Fruit fly (Drosophila melanogaster): ENCODE data around the gene Pp2A-29B.

Pp2A-29B gene

DNA sequence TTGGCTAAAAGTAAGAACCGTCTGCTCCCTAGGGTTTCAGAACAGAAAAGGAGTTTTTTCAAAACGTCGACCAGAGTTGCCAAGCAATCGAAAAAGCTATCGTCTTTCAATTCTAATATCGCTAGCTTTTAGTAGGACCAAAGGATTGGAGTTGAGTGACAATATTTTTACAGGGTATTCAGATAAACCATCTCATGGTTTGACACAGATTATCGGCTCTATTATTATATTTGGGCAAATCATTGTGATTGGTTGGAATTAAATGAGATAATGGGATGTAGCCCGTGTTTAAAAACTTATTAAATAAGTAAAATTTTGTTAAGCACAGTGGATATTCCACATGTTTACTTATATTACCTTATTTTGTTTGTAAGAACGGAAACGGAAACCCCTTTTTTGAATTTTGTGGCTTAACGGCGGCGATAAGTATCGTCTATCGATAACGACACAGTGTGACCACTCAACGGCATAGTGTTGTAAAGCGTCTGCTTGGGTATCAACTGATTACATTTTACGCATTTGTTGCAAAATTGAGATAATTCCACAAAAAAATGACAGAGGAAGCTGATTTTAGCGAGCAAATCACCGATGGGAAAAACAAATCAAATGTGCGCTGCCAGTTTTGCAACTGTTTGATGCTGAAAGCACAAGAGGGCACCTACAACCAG is 45.8 kb upstream of the Pp2A-29B start, which contains the start of the genes mtsh and strat (continued):
- TF ChIP-seq CG6854 (GFP tag; optimal IDR thresholded peaks at IDR 0.05): peak; percentile 57
- peak; percentile 58 for TF ChIP-seq cyc (GFP tag; optimal IDR thresholded peaks at IDR 0.05)
- peak; percentile 41 for TF ChIP-seq fkh (GFP tag; optimal IDR thresholded peaks at IDR 0.05)
- TF ChIP-seq CG10631 (GFP tag; optimal IDR thresholded peaks at IDR 0.05): peak; percentile 3
- peak; percentile 65 for TF ChIP-seq topi (GFP tag; optimal IDR thresholded peaks at IDR 0.05)
- TF ChIP-seq svp (GFP tag): no peak
- TF ChIP-seq Blimp-1 (GFP tag; optimal IDR thresholded peaks at IDR 0.05): peak; percentile 22
- peak; percentile 2 for TF ChIP-seq CG3032 (tag; optimal IDR thresholded peaks at IDR 0.05)
- no peak for TF ChIP-seq vri (GFP tag; optimal IDR thresholded peaks at IDR 0.05)
- no peak for TF ChIP-seq fd59A (GFP tag; optimal IDR thresholded peaks at IDR 0.05)
- TF ChIP-seq Ets96B (tag; optimal IDR thresholded peaks at IDR 0.05): no peak

DNA sequence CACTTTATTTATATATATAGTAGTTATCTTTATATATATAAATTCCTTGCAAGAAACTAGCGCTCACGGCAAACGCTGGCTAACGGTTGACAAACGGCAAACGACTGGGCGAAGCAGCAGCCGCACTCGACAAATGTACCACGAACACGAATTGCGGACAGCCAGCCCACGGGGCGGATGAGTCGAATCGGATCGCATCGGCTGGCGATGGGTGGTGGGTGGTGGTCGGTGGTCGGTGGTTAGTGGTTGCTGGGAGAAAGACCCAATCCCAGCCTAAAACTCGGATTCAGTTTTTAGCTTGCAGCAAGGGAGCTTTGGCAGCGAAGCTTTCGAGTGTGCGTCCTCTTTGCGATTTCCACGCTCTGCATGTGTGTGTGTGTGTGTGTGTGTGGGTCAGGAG is 40.7 kb upstream of the Pp2A-29B start, which contains the start of gene CG7781:
Gene CG7781, minus strand, starts transcription at position 260 of the 400 bp plus-strand sequence.
- TF ChIP-seq net (GFP tag; optimal IDR thresholded peaks at IDR 0.05): no peak
- 0 out of 3 replicates have a peak, but pooled peaks have one; percentile 13 for TF ChIP-seq CG8119 (GFP tag; IDR thresholded peaks at IDR 0.05)
- TF ChIP-seq CG9139 (GFP tag; optimal IDR thresholded peaks at IDR 0.05): no peak
- TF ChIP-seq eg (GFP tag; IDR thresholded peaks at IDR 0.05): 0 out of 3 replicates have a peak, but pooled peaks have one; percentile 13
- TF ChIP-seq CG15336 (GFP tag; IDR thresholded peaks at IDR 0.05): peak; percentile 37; the same call in 1 of the 2 replicates
- no peak for TF ChIP-seq Sox15 (GFP tag; optimal IDR thresholded peaks at IDR 0.05)

dm6 chr2L:8326414-8327271 is 39.2 kb upstream of the Pp2A-29B start:
- no peak for TF ChIP-seq CG6808 (GFP tag; optimal IDR thresholded peaks at IDR 0.05)
- peak; percentile 22 for TF ChIP-seq CG6792 (GFP tag; optimal IDR thresholded peaks at IDR 0.05)
- TF ChIP-seq topi (GFP tag; optimal IDR thresholded peaks at IDR 0.05): peak; percentile 27
- peak; percentile 35 for TF ChIP-seq cyc (GFP tag; optimal IDR thresholded peaks at IDR 0.05)
- TF ChIP-seq Ets21C (GFP tag; optimal IDR thresholded peaks at IDR 0.05): no peak
- TF ChIP-seq Met (GFP tag; optimal IDR thresholded peaks at IDR 0.05): peak; percentile 44
- peak; percentile 19 for TF ChIP-seq fkh (GFP tag; optimal IDR thresholded peaks at IDR 0.05)
- peak; percentile 41 for TF ChIP-seq CG34406 (GFP tag; optimal IDR thresholded peaks at IDR 0.05)
- TF ChIP-seq CG31627 (GFP tag; optimal IDR thresholded peaks at IDR 0.05): peak; percentile 6
- TF ChIP-seq CG8119 (GFP tag; IDR thresholded peaks at IDR 0.05): peak; percentile 59
- TF ChIP-seq CG4318 (GFP tag; optimal IDR thresholded peaks at IDR 0.05): peak; percentile 11
- peak; percentile 36 for TF ChIP-seq OdsH (GFP tag; optimal IDR thresholded peaks at IDR 0.05)
- peak; percentile 4 for TF ChIP-seq dsx (GFP tag; optimal IDR thresholded peaks at IDR 0.05; ENCODE audit: poor library complexity, severe bottlenecking)
- TF ChIP-seq ss (GFP tag; optimal IDR thresholded peaks at IDR 0.05): no peak
- peak; percentile 16 for TF ChIP-seq Hr39 (GFP tag; optimal IDR thresholded peaks at IDR 0.05)
- TF ChIP-seq Eip78C (GFP tag): peak; percentile 80
- peak; percentile 58 for TF ChIP-seq esn (GFP tag; optimal IDR thresholded peaks at IDR 0.05)
- peak; percentile 62; the same call in 1 of the 2 replicates for TF ChIP-seq CG15336 (GFP tag; IDR thresholded peaks at IDR 0.05)
- TF ChIP-seq Smox (GFP tag; optimal IDR thresholded peaks at IDR 0.05): peak; percentile 11
- peak; percentile 31 for TF ChIP-seq Sox102F (GFP tag; optimal IDR thresholded peaks at IDR 0.05)
- peak; percentile 30 for TF ChIP-seq lz (GFP tag; optimal IDR thresholded peaks at IDR 0.05)
- no peak for TF ChIP-seq CG6163 (GFP tag; IDR thresholded peaks at IDR 0.05)
- peak; percentile 46 for TF ChIP-seq CG32006 (GFP tag; optimal IDR thresholded peaks at IDR 0.05)
- TF ChIP-seq eg (GFP tag; IDR thresholded peaks at IDR 0.05): peak; percentile 70; the same call in 1 of the 3 replicates
- TF ChIP-seq CG8632 (GFP tag; optimal IDR thresholded peaks at IDR 0.05): peak; percentile 28
- TF ChIP-seq vri (GFP tag; optimal IDR thresholded peaks at IDR 0.05): peak; percentile 3
- no peak for TF ChIP-seq Eip75B (GFP tag; optimal IDR thresholded peaks at IDR 0.05)
- TF ChIP-seq CG10631 (GFP tag; optimal IDR thresholded peaks at IDR 0.05): peak; percentile 12
- no peak for TF ChIP-seq CG11294 (GFP tag; IDR thresholded peaks at IDR 0.05)
- TF ChIP-seq svp (GFP tag): peak; percentile 91
- peak; percentile 17 for TF ChIP-seq pdm3 (GFP tag; optimal IDR thresholded peaks at IDR 0.05)
- peak; percentile 1 for TF ChIP-seq acj6 (GFP tag; optimal IDR thresholded peaks at IDR 0.05)
- no peak for TF ChIP-seq Sox15 (GFP tag; optimal IDR thresholded peaks at IDR 0.05)
- TF ChIP-seq CG7368 (GFP tag; optimal IDR thresholded peaks at IDR 0.05): no peak
